Worm (Caenorhabditis elegans) whole organism, early embryonic: ENCODE measurements around the gene R02F11.1.

Source experiments
- flt-1 ChIP-seq: fragments of 200-800 bp; sonication (Bioruptor generic); IDR thresholded peaks from 2 replicates; pipeline ENCODE4 v1.3.6; 2022; ENCODE audit warnings: missing genetic modification characterization, missing compliant biosample characterization
- sea-1 ChIP-seq: fragments of 200-800 bp; sonication (Bioruptor generic); conservative IDR thresholded peaks from 2 replicates; pipeline ENCODE4 v1.3.6; 2022; ENCODE audit warnings: missing genetic modification characterization, missing compliant biosample characterization

DNA sequence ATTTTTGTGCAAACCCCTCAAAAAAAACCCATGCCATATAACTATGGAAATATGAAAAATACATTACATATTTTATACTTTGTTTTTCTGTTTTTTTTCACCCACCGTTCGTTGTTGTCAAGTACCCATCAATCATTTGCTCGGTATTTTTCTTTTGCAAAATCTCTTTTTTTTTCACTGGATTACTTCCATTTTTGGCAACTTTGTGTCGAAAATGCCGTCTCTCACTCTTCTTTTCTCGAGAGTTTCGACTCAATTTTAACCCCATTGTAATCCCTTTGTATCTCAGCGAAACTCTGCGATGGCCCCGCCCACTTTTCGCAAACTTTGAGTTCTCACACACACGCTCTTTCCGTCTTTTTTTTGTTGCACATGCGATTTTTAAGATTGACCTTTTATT is 25.8 kb upstream of the R02F11.1 start:
- TF ChIP-seq flt-1 (no peak), sea-1 (GFP tag; lab: Robert Waterston, UW) (no peak)
